Fruit fly (Drosophila melanogaster): ENCODE results near the gene PSMG1.

PSMG1 gene

DNA sequence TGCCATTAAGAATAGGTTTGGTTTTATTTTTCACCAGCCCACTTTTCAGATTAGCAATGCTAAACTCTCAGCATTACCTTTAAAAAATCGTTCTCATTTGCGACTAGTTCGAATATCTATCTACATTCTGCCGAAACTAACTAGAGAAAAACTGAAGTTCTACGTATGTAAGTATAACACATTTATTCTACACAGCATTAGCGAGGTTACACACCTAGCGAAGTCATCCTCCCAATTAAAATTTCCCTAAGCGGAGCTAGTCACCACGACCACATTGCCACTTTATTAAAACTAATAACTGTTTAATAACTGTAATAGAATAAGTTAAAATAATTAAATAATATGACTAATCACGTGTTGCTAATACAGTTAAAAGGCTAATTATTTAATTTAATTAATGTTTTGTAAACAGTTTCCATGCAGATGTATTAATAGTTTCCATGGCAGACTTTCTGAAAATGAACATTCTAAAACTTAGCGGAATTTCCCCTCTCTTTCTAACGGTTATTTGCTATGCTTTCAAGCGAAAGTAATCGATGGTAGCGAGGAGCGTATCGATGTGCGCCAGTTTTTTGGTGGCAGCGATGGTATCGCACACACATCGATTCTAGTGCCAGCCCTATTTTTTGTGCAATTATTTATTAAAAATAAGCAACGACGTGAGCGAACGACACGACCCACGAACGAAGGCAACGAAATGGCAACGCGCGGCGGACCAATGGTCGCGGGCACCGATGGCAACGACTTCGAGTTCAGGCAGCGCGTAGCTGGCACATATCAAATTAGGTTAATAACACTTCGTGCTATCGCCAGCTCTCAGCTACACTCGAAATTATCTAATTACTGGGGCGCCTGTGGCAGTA is 15.2 kb downstream of the PSMG1 start, which contains the start of gene jagn (continued):
- peak; percentile 62 for TF ChIP-seq sisA (GFP tag; IDR thresholded peaks at IDR 0.05)
- peak; percentile 53 for TF ChIP-seq CG8290 (GFP tag; optimal IDR thresholded peaks at IDR 0.05)
- peak in 1 of 2 experiments; percentile 75 for TF ChIP-seq CG8290 (tag; optimal IDR thresholded peaks at IDR 0.05)
- peak; percentile 99 for TF ChIP-seq CG13287 (GFP tag; IDR thresholded peaks at IDR 0.05; ENCODE audit: partially characterized antibody)
- no peak for TF ChIP-seq CG6765 (GFP tag; optimal IDR thresholded peaks at IDR 0.05)
- no peak for TF ChIP-seq wdn (GFP tag; IDR thresholded peaks at IDR 0.05)
- peak; percentile 99 for TF ChIP-seq CG14860 (GFP tag; IDR thresholded peaks at IDR 0.05; ENCODE audit: partially characterized antibody)
- peak; percentile 61 for TF ChIP-seq CG3838 (GFP tag; optimal IDR thresholded peaks at IDR 0.05)
- TF ChIP-seq CG33557 (GFP tag; optimal IDR thresholded peaks at IDR 0.05): peak; percentile 23
- no peak for TF ChIP-seq ro (GFP tag; IDR thresholded peaks at IDR 0.05)
- TF ChIP-seq CG32532 (GFP tag; IDR thresholded peaks at IDR 0.05): peak; percentile 75
- no peak for TF ChIP-seq gt (GFP tag; IDR thresholded peaks at IDR 0.05)
- TF ChIP-seq pnt (GFP tag; optimal IDR thresholded peaks at IDR 0.05): no peak
- TF ChIP-seq klu (GFP tag; IDR thresholded peaks at IDR 0.05): 0 out of 2 replicates have a peak, but pooled peaks have one; percentile 28
- peak; percentile 79 for TF ChIP-seq mam (GFP tag; optimal IDR thresholded peaks at IDR 0.05)
- TF ChIP-seq CG7987 (GFP tag; optimal IDR thresholded peaks at IDR 0.05): peak; percentile 78
- TF ChIP-seq NfI (GFP tag; optimal IDR thresholded peaks at IDR 0.05): peak; percentile 75
- TF ChIP-seq CG1529 (GFP tag; optimal IDR thresholded peaks at IDR 0.05): no peak
- TF ChIP-seq z (GFP tag; IDR thresholded peaks at IDR 0.05): no peak
- TF ChIP-seq Hsf (GFP tag; optimal IDR thresholded peaks at IDR 0.05): peak; percentile 67
- peak; percentile 13 for TF ChIP-seq Sry-β (GFP tag; optimal IDR thresholded peaks at IDR 0.05)
- TF ChIP-seq Gug (GFP tag; IDR thresholded peaks at IDR 0.05): peak; percentile 93
- no peak for TF ChIP-seq disco-r (GFP tag; optimal IDR thresholded peaks at IDR 0.05)
- TF ChIP-seq Usf (GFP tag; optimal IDR thresholded peaks at IDR 0.05): peak; percentile 42
- peak; percentile 77 for TF ChIP-seq kni (GFP tag; optimal IDR thresholded peaks at IDR 0.05)
- peak; percentile 35 for TF ChIP-seq CG13424 (tag; optimal IDR thresholded peaks at IDR 0.05)
- TF ChIP-seq CG8359 (GFP tag; optimal IDR thresholded peaks at IDR 0.05; ENCODE audit: borderline replicate concordance): no peak
- TF ChIP-seq h (optimal IDR thresholded peaks at IDR 0.05): no peak
- peak; percentile 37; the same call in 1 of the 2 replicates for TF ChIP-seq CG7372 (GFP tag; IDR thresholded peaks at IDR 0.05)
- peak; percentile 71 for TF ChIP-seq row (GFP tag; IDR thresholded peaks at IDR 0.05)
- TF ChIP-seq CG30020 (tag; optimal IDR thresholded peaks at IDR 0.05): peak; percentile 41
- peak; percentile 93 for TF ChIP-seq MESR4 (GFP tag; optimal IDR thresholded peaks at IDR 0.05)
- no peak for TF ChIP-seq ham (GFP tag; IDR thresholded peaks at IDR 0.05)
- TF ChIP-seq BtbVII (GFP tag; optimal IDR thresholded peaks at IDR 0.05): no peak
- TF ChIP-seq CG6683 (GFP tag; optimal IDR thresholded peaks at IDR 0.05): peak; percentile 10
- TF ChIP-seq lmd (GFP tag; IDR thresholded peaks at IDR 0.05): peak; percentile 51; the same call in 1 of the 2 replicates
- TF ChIP-seq CG33213 (GFP tag; optimal IDR thresholded peaks at IDR 0.05): peak; percentile 43
- peak; percentile 73 for TF ChIP-seq H2.0 (GFP tag; IDR thresholded peaks at IDR 0.05)
- no peak for TF ChIP-seq danr (GFP tag; IDR thresholded peaks at IDR 0.05)
- no peak for TF ChIP-seq trh (GFP tag; optimal IDR thresholded peaks at IDR 0.05)
- peak; percentile 45 for TF ChIP-seq CG10366 (GFP tag; IDR thresholded peaks at IDR 0.05)
- TF ChIP-seq CG6654 (GFP tag; optimal IDR thresholded peaks at IDR 0.05): no peak
- peak; percentile 39 for TF ChIP-seq Fer1 (GFP tag; optimal IDR thresholded peaks at IDR 0.05)
- TF ChIP-seq CG4854 (GFP tag; optimal IDR thresholded peaks at IDR 0.05): peak; percentile 36
- TF ChIP-seq Oli (tag; optimal IDR thresholded peaks at IDR 0.05): peak; percentile 34
- peak; percentile 65; the same call in 1 of the 2 replicates for TF ChIP-seq CG11085 (GFP tag; IDR thresholded peaks at IDR 0.05)
- TF ChIP-seq CG12299 (tag; optimal IDR thresholded peaks at IDR 0.05): no peak
- no peak for TF ChIP-seq sens-2 (GFP tag; IDR thresholded peaks at IDR 0.05)
- peak; percentile 100 for TF ChIP-seq CG42726 (GFP tag; IDR thresholded peaks at IDR 0.05; ENCODE audit: partially characterized antibody)
- TF ChIP-seq CG14014 (GFP tag; IDR thresholded peaks at IDR 0.05): peak; percentile 55; the same call in 1 of the 2 replicates

All from whole organism, embryonic.